Worm (Caenorhabditis elegans) whole organism, dauer: ENCODE results near the gene T19B10.5.

Experiments
- unc-62 ChIP-seq: sonication (generic microtip); optimal IDR thresholded peaks from 2 replicates; lab custom pipeline; 2017; ENCODE audit warnings: missing biosample characterization, missing genetic modification reagents, missing genetic modification characterization

T19B10.5 gene

DNA sequence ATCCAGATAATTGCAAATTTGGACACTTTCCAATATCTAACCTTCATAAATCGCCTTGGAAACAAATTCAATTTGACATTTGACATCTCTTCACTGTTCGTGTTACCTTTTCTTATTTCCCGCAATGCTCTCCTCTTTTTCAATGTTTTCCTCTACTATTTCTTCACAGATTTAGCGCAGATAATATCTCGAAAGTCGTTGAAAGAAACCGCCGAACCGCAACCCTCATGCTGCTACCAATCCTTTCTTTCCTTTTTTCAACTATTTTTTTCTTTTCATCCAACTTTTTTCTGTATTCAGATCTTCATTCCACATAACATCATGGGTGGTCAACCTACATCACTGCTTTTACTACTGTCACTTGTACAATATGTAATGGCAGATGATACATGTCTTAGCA lies at the start of gene T19B10.5:
Gene T19B10.5 (plus strand): TSS at position 301 of the 400 bp plus-strand sequence.
- TF ChIP-seq unc-62 (GFP tag; lab: Kevin White, UChicago): no peak

DNA sequence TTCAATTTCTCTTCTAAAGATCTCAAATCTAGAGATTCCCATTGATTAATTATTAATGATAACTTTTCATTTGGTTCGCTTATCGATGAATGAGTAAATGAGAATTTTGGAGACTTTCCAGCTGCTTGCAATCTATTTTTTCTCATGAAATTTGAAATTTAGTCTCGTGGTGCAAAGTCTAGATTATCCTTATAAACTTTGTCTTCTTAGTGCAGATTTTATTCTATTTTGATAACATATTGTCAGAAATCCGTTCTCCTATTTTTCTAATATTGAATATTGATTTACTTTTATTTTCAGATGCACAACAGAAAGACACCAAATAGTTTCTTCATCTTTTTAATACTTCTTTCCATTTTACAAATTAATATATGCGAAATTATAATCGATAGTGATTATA lies 43.5 kb upstream of the T19B10.5 start, which contains the start of gene lgc-49:
Gene lgc-49 (plus strand): TSS at position 301 of the 400 bp plus-strand sequence.
- TF ChIP-seq unc-62 (GFP tag; lab: Kevin White, UChicago): no peak

- no peak for TF ChIP-seq unc-62 (GFP tag; lab: Kevin White, UChicago)
These were observed 38.3 kb upstream of the T19B10.5 start, which contains the start of gene clc-6 for ce11 chrV:11196109-11196508. Gene clc-6 (minus strand): TSS chrV:11196209.

- no peak for TF ChIP-seq unc-62 (GFP tag; lab: Kevin White, UChicago)
These were observed 37.7 kb upstream of the T19B10.5 start for ce11 chrV:11196631-11197258.

DNA sequence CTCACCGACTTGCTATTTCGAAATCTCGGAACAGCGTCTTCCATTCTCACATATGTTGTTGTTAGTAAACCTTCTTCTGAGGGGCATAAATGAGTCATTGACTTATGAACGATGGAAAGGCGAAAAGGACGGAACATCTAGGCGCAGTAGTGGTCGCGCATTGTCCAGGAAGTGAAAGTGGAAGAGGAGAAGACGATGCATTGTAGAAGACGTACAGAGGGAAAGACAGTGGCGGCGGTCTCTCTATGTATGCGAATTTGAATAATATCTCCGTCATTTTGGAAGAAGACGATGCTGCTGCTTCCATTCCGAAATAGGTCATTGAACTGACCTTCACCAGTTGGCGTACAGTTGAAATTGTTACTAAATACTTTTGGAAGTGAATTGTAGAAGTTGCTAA lies 36.4 kb upstream of the T19B10.5 start:
- TF ChIP-seq unc-62 (GFP tag; lab: Kevin White, UChicago): no peak

DNA sequence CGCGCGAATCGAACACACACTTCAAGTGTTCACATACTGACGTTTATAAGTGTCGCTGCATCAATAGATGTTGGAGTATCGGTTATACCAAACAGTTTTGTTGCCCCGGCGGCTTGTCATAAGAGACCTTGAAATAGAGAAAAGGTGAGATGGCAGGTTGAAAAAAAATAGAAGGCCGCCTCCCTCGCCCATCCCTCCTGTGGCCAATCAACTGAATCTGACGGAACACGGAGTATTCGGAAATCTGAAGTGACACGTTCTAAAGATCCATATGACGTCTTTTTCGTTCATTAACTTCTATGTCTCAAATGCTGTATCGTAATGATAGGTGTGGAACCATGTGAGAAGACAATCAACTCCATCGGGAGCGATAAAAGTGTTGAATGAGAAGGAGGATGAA lies 35.0 kb upstream of the T19B10.5 start:
- no peak for TF ChIP-seq unc-62 (GFP tag; lab: Kevin White, UChicago)

DNA sequence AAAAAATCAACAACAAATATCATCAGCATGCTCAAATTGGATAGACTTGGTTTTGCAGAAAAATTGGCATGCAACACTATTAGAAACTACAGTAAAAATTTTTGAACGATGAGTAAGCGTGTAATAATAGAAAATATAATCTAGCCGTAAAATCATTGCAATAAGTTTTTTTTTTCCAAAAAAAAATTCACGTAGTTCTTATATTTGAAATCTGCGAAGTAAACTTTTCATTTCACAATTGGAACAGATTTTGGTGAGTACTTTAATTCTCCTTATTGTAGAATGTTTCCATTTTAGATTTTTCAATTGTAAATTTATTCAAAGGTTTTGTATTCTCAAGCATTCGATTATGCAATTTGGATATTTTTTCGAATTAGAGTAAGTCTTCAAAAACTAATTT lies 34.1 kb upstream of the T19B10.5 start, which contains the start of gene K10D6.3:
Gene K10D6.3 (plus strand): TSS at position 301 of the 400 bp plus-strand sequence.
- TF ChIP-seq unc-62 (GFP tag; lab: Kevin White, UChicago): no peak

DNA sequence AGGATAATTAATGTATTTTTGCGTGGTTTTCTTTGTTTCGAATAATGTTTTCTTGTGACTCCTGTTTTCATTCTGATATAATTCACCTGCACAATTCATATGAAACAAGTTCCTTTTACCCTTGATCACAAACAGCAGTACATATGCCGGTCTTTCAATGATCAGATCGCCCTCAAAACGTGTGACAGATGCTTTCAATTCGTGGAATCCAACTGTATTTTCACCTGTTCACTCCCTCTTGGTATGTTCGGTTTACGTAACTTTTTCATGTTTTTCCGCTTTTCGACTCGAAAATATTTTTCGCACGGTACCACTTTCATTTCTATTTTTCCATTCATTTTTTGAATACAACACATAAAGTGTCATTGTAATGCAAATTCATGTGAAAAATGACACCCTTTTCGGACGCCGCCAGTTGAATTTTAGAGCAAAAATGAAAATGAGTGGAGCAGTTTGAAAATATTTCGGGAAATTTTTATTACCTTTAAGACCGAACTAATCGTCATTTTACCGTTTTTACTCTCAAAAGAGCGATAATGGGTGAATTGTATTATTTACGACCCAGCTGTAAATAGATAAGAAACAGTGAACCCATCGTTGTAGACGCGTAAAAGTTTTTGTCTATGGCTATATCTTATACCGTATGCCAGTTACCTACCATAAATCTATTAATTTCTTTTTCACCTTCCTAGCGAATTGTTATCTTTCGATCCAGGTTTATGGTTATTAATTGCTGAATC lies 32.5 kb upstream of the T19B10.5 start, which contains the start of gene K10D6.4:
Gene K10D6.4 (plus strand): TSS at position 100 of the 740 bp plus-strand sequence.
- TF ChIP-seq unc-62 (GFP tag; lab: Kevin White, UChicago): no peak

DNA sequence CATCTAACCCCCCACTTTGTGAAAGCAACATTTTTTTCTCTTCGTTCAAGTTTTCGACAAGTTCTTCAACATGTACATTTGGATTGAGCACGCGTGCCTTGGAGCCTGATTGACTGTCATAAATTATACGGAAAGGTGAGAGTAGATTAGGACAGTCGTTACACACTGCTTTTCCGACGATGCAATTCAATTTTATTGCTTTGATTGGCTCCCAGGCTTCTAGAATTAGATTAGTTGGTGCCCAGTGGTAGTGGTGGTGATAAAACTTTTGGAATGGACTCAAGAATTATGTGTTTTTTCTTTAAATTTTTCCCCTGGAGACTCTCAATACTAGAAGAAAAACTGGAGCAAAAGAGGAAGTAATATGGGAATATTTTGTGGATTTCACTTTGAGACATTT lies 30.0 kb upstream of the T19B10.5 start:
- no peak for TF ChIP-seq unc-62 (GFP tag; lab: Kevin White, UChicago)

ce11 chrV:11206467-11206866 lies 28.0 kb upstream of the T19B10.5 start:
- TF ChIP-seq unc-62 (GFP tag; lab: Kevin White, UChicago): no peak

- no peak for TF ChIP-seq unc-62 (GFP tag; lab: Kevin White, UChicago)
These were observed 24.8 kb upstream of the T19B10.5 start for ce11 chrV:11209452-11210188.

DNA sequence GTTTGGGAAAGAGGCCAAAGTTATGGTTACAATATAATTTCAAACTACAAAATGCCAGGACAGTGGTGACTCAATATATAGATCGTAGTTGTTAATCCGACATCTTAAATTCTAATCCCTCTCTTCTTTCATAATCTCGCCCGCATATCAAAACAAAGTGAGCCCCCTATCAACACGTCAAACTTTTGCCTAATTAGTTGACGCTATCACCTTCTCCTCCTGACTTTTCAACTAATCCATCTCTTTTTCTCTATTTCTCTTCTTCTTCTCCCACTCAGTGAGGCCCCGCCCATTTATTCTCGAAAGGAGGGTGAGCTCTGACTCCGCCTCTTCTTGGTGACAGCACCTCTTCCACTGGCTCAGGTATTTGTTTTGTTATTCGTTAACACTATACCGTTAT lies 23.1 kb upstream of the T19B10.5 start:
- TF ChIP-seq unc-62 (GFP tag; lab: Kevin White, UChicago): no peak

ce11 chrV:11214569-11214968 lies 19.9 kb upstream of the T19B10.5 start:
- TF ChIP-seq unc-62 (GFP tag; lab: Kevin White, UChicago): no peak

DNA sequence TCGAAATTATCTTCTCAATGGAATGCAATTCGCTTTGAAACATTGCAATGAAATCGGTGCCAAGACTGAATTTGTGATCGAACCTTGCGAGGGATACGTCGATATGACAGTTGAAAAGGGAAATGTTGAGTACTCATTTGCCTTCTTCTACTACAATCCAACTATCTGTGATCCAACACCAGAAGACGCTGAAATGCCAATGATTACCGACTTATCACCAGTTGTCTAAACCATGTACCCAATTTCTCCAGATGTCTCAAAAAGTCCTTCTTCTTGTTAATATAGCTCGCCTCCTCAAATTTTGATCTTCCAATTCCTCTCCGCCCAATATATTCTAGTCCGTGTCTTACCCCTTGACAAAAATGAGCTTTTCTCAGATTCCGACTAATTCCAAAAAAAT lies 18.3 kb upstream of the T19B10.5 start:
- TF ChIP-seq unc-62 (GFP tag; lab: Kevin White, UChicago): no peak

DNA sequence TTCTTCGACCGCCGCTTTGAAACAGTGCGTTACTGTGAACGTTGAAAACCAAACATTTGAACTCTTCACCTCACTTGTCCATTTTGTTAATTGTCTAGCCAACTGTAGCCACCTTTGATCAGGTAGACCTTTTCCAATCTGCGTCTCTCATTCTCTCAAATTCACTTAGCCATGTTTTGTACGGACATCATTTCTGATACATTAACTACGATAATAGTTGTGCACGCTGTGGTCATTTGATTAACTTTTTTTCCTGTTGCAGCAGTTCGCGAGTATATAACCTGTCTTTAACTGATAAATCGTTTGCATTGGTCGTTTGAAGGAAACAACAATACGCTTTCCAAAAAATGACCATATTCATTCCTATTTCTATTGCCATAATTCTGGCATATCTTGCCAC lies 17.1 kb upstream of the T19B10.5 start, which contains the start of gene cyp-29A2:
Gene cyp-29A2 (plus strand): TSS at position 190 of the 400 bp plus-strand sequence.
- no peak for TF ChIP-seq unc-62 (GFP tag; lab: Kevin White, UChicago)

DNA sequence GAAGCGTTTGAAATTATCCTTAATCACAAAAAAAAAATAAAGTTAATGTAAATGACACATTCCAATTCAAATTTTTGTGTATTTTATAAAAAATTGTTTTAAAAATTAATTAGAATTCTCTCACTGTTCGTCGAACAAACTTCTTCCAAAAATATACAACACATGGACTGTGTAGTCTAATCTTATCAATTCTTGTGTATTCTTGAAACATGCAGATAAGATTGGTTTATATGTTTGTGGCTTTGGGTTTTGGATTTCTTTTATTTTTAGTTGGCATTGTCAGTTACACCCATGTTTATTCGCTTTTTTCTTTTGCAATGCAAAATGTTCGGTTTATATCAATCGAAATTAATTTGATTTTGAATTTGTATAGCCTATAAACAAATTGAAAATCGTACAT lies 14.0 kb upstream of the T19B10.5 start:
- no peak for TF ChIP-seq unc-62 (GFP tag; lab: Kevin White, UChicago)
